Comparison of ENCODE assay signal across 2 worm cellular contexts in the genomic region with DNA sequence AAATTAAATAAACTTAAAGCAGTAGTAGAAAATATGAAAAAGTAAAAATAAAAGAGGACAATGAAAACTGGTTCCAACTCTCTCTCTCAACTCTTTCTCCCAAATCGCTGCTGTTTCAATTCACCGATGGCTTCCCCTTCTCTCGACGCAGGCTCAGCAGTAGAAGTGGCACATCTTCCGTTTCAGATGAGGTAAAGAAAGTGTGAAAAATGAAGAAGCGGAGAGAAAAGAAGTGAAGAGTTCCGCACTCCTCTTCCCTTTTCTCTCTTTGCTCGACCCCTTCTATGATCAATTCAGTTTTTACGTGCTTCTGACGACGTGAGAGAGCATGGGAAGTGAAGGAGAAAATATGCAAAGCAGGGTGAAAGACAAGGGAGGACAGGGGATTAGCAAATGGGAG.
TF ChIP-seq lines count a peak whose summit lies in the region.

No protein-coding gene starts in this region.

TF ChIP-seq in whole organism, L1 larva, 84 proteins besides CTCF, POLR2A, EP300 and RAD21 (continued from another document):
- TF ChIP-seq lin-14 (GFP tag; optimal IDR thresholded peaks at IDR 0.05; lab: Kevin White, UChicago) = peak; percentile 82

TF ChIP-seq in whole organism, L2 larva, 48 proteins besides CTCF, POLR2A, EP300 and RAD21 (continued from another document):
- no peak for TF ChIP-seq ZK546.5 (tag; optimal IDR thresholded peaks at IDR 0.05; lab: Kevin White, UChicago)
